Fruit fly (Drosophila melanogaster) whole organism, pupa: ENCODE data around the gene CG45049.

Experiments
- CG12605 ChIP-seq: fragments of 200-800 bp; sonication (Bioruptor generic); IDR thresholded peaks from 2 replicates; pipeline ENCODE4 v1.3.6; 2022; ENCODE audit warnings: missing biosample characterization, missing genetic modification characterization
- CG34367 ChIP-seq: fragments of 200-800 bp; sonication (Bioruptor generic); optimal IDR thresholded peaks from 2 replicates; lab custom pipeline; 2018; ENCODE audit warnings: missing biosample characterization, mild to moderate bottlenecking, missing genetic modification characterization
- CG4496 ChIP-seq: fragments of 200-800 bp; sonication (Bioruptor generic); IDR thresholded peaks from 3 replicates; pipeline ENCODE4 v1.3.6; 2022; ENCODE audit warnings: missing biosample characterization, missing genetic modification characterization
- EcR ChIP-seq: fragments of 200-800 bp; sonication (Bioruptor generic); optimal IDR thresholded peaks from 3 replicates; lab custom pipeline; 2019; ENCODE audit warnings: missing biosample characterization, missing genetic modification characterization, mild to moderate bottlenecking, moderate library complexity, missing genetic modification reagents
- rn ChIP-seq: fragments of 200-800 bp; sonication (Bioruptor generic); IDR thresholded peaks from 2 replicates; pipeline ENCODE4 v1.3.6; 2022; ENCODE audit warnings: missing biosample characterization, missing genetic modification characterization

- TF ChIP-seq EcR (GFP tag; lab: Kevin White, UChicago), result no peak
- no peak for TF ChIP-seq CG12605
- no peak for TF ChIP-seq CG4496 (GFP tag; lab: Robert Waterston, UW)
- no peak for TF ChIP-seq rn
- no peak for TF ChIP-seq CG34367 (tag; lab: Kevin White, UChicago)
Observed at dm6 chr3R:22769567-22769966, 42.8 kb downstream of the CG45049 start, which contains the start of gene CG43092.
